1 fruit fly cellular context compared by ENCODE assay signal in the genomic region with DNA sequence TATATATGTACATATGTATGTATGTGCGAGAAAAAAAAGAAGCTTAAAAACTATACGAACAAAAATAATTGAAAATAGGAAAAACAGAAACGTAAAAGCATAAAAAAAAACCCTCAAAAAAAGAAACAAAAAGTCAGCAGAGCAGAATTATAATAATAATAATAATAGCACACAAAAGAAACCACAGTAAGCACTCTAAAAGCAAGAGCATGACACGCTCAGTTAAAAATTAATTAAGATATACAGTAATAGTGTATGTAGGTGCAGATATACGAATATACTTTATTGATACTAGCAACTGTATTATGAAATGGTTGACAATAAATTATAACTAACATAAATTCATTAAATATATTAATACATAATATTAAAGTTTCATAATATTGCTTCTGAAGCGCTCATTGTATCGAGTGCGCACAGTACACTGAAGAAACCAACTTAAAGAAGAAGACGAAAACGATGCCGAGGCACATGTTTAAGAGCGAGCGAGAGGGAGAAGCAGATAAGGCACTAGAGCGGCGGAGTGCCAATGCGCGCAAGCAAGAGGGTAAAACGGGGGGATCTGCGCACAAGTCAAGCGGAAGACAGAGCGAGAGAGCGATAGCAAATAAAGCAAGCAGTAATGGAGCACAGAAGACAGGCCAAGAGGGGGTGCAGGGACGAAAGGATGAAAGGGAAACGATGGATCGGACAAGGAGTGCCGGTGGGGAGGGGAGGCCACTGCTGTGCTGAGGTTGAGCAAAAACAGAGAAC.
TF ChIP-seq lines count a peak whose summit lies in the region.

No protein-coding gene starts in this region.

TF ChIP-seq in whole organism, embryonic, 481 proteins besides CTCF, POLR2A, EP300 and RAD21 (continued from another document):
- peak; percentile 56 for TF ChIP-seq Rx (GFP tag; IDR thresholded peaks at IDR 0.05; lab: Robert Waterston, UW)
- TF ChIP-seq NK7.1 (GFP tag; optimal IDR thresholded peaks at IDR 0.05; lab: Kevin White, UChicago), result no peak
- TF ChIP-seq zen (tag; optimal IDR thresholded peaks at IDR 0.05; lab: Kevin White, UChicago), result peak; percentile 84
- peak; percentile 77 for TF ChIP-seq CG15514 (GFP tag; optimal IDR thresholded peaks at IDR 0.05; lab: Kevin White, UChicago)
- TF ChIP-seq Hr51 (GFP tag; optimal IDR thresholded peaks at IDR 0.05; lab: Kevin White, UChicago), result peak in 1 of 2 experiments; percentile 94
- peak; percentile 74 for TF ChIP-seq Poxn (GFP tag; IDR thresholded peaks at IDR 0.05; lab: Robert Waterston, UW)
- peak in 1 of 2 experiments; percentile 82 for TF ChIP-seq Eip74EF (GFP tag; optimal IDR thresholded peaks at IDR 0.05; lab: Kevin White, UChicago)
- TF ChIP-seq pzg (GFP tag; optimal IDR thresholded peaks at IDR 0.05; lab: Kevin White, UChicago), result no peak
- TF ChIP-seq disco-r (GFP tag; optimal IDR thresholded peaks at IDR 0.05; lab: Kevin White, UChicago), result no peak
- no peak for TF ChIP-seq Side (GFP tag; optimal IDR thresholded peaks at IDR 0.05; lab: Kevin White, UChicago)
- peak; percentile 53 for TF ChIP-seq kay (GFP tag; optimal IDR thresholded peaks at IDR 0.05; lab: Kevin White, UChicago)
- TF ChIP-seq Dp (GFP tag; optimal IDR thresholded peaks at IDR 0.05; lab: Kevin White, UChicago), result no peak
- TF ChIP-seq Ravus (GFP tag; IDR thresholded peaks at IDR 0.05; lab: Robert Waterston, UW), result peak; percentile 74
- peak; percentile 42 for TF ChIP-seq Lhr (GFP tag; optimal IDR thresholded peaks at IDR 0.05; lab: Kevin White, UChicago)
- TF ChIP-seq TFAM (GFP tag; optimal IDR thresholded peaks at IDR 0.05; lab: Kevin White, UChicago), result peak; percentile 2
- TF ChIP-seq Ets65A (GFP tag; lab: Kevin White, UChicago), result no peak
- TF ChIP-seq NfI (GFP tag; optimal IDR thresholded peaks at IDR 0.05; lab: Kevin White, UChicago), result peak; percentile 91
- peak; percentile 32 for TF ChIP-seq CG5245 (GFP tag; optimal IDR thresholded peaks at IDR 0.05; lab: Kevin White, UChicago)
- peak; percentile 81 for TF ChIP-seq CG1602 (GFP tag; optimal IDR thresholded peaks at IDR 0.05; lab: Kevin White, UChicago)
- TF ChIP-seq CG30403 (GFP tag; optimal IDR thresholded peaks at IDR 0.05; lab: Kevin White, UChicago), result peak; percentile 80
- TF ChIP-seq cwo (GFP tag; optimal IDR thresholded peaks at IDR 0.05; lab: Kevin White, UChicago), result peak; percentile 89
- peak; percentile 89 for TF ChIP-seq CG8478 (optimal IDR thresholded peaks at IDR 0.05; lab: Kevin White, UChicago)
